Worm (Caenorhabditis elegans) whole organism, young adult: ENCODE measurements around the gene C08F11.1.
A peak's percentile ranks its signal among the peaks of the same experiment; 100 is the strongest.
"Not testable (repeated sequence)": the region's sequence is repeated elsewhere in the genome, so short reads cannot be mapped to it uniquely, and the experiment has no call there.

Experiments used
- F10E7.11 ChIP-seq: sonication (generic microtip); optimal IDR thresholded peaks from 2 replicates; lab custom pipeline; 2017; ENCODE audit warnings: mild to moderate bottlenecking, missing genetic modification characterization, moderate library complexity, missing compliant biosample characterization
- F22D6.2 ChIP-seq: sonication (generic microtip); optimal IDR thresholded peaks from 2 replicates; lab custom pipeline; 2016; ENCODE audit warnings: mild to moderate bottlenecking, missing genetic modification characterization, missing compliant biosample characterization
- F23B12.7 ChIP-seq: sonication (generic microtip); optimal IDR thresholded peaks from 2 replicates; lab custom pipeline; 2017; ENCODE audit warnings: missing genetic modification characterization, mild to moderate bottlenecking, missing compliant biosample characterization, antibody characterized with exemption, moderate library complexity; ENCODE audit not compliant: insufficient read depth
- F57A8.1 ChIP-seq: fragments of 200-800 bp; sonication (Bioruptor generic); optimal IDR thresholded peaks from 2 replicates; lab custom pipeline; 2018; ENCODE audit warnings: mild to moderate bottlenecking, missing genetic modification characterization, moderate library complexity, missing compliant biosample characterization
- Y67H2A.10 ChIP-seq: fragments of 200-800 bp; sonication (Bioruptor generic); conservative IDR thresholded peaks from 2 replicates; pipeline ENCODE4 v1.3.6; 2022; ENCODE audit warnings: missing genetic modification reagents, missing genetic modification characterization, missing compliant biosample characterization
- Y79H2A.3 ChIP-seq: fragments of 200-800 bp; sonication (Bioruptor generic); conservative IDR thresholded peaks from 2 replicates; pipeline ENCODE4 v1.3.6; 2022; ENCODE audit warnings: missing genetic modification reagents, missing genetic modification characterization, missing compliant biosample characterization
- athp-1 ChIP-seq: sonication (generic microtip); optimal IDR thresholded peaks from 2 replicates; lab custom pipeline; 2017; ENCODE audit warnings: mild to moderate bottlenecking, missing genetic modification characterization, missing compliant biosample characterization
- cebp-1 ChIP-seq, 2 experiments: fragments of 200-800 bp in 1 of 2; sonication (Bioruptor generic) in 1 of 2; sonication (generic microtip) in 1 of 2; IDR thresholded peaks in 1 of 2; optimal IDR thresholded peaks in 1 of 2; 2 replicates each; pipeline versions ENCODE4 v1.3.6 to Lab custom; 2017 to 2022; ENCODE audit warnings: missing compliant biosample characterization in 2 of 2, missing genetic modification characterization in 2 of 2, mild to moderate bottlenecking in 1 of 2, missing genetic modification reagents in 1 of 2, moderate library complexity in 1 of 2
- ceh-40 ChIP-seq: fragments of 200-800 bp; sonication (Bioruptor generic); IDR thresholded peaks from 2 replicates; pipeline ENCODE4 v1.3.6; 2022; ENCODE audit warnings: missing genetic modification characterization, missing compliant biosample characterization
- ceh-58 ChIP-seq: fragments of 200-800 bp; sonication (Bioruptor generic); IDR thresholded peaks from 2 replicates; pipeline ENCODE4 v1.3.6; 2022; ENCODE audit warnings: missing genetic modification characterization, missing compliant biosample characterization
- ceh-79 ChIP-seq: sonication (generic microtip); optimal IDR thresholded peaks from 2 replicates; lab custom pipeline; 2017; ENCODE audit warnings: mild to moderate bottlenecking, missing genetic modification characterization, missing compliant biosample characterization
- die-1 ChIP-seq: sonication (generic microtip); optimal IDR thresholded peaks from 2 replicates; lab custom pipeline; 2016; ENCODE audit warnings: missing genotype, mild to moderate bottlenecking, missing genetic modification characterization, missing compliant biosample characterization
- dpff-1 ChIP-seq: sonication (generic microtip); optimal IDR thresholded peaks from 2 replicates; lab custom pipeline; 2017; ENCODE audit warnings: mild to moderate bottlenecking, missing genetic modification characterization, missing compliant biosample characterization
- ekl-4 ChIP-seq: fragments of 200-800 bp; sonication (Bioruptor generic); IDR thresholded peaks from 2 replicates; pipeline ENCODE4 v1.3.6; 2022; ENCODE audit warnings: missing genetic modification reagents, missing genetic modification characterization, missing compliant biosample characterization
- hlh-12 ChIP-seq: sonication (generic microtip); optimal IDR thresholded peaks from 2 replicates; lab custom pipeline; 2016; ENCODE audit warnings: missing genetic modification characterization, missing compliant biosample characterization
- hlh-26 ChIP-seq: fragments of 200-800 bp; sonication (Bioruptor generic); conservative IDR thresholded peaks from 2 replicates; pipeline ENCODE4 v1.3.6; 2022; ENCODE audit warnings: missing genetic modification reagents, missing genetic modification characterization, missing compliant biosample characterization
- lag-1 ChIP-seq: fragments of 200-800 bp; sonication (Bioruptor generic); IDR thresholded peaks from 2 replicates; pipeline ENCODE4 v1.3.6; 2022; ENCODE audit warnings: missing genetic modification reagents, missing genetic modification characterization, missing compliant biosample characterization
- let-607 ChIP-seq, 2 experiments: fragments of 200-800 bp in 1 of 2; sonication (Bioruptor generic) in 1 of 2; sonication (generic microtip) in 1 of 2; optimal IDR thresholded peaks; 2 replicates each; lab custom pipeline; 2016 to 2018; ENCODE audit warnings: mild to moderate bottlenecking in 2 of 2, missing compliant biosample characterization in 2 of 2, missing genetic modification characterization in 2 of 2, moderate library complexity in 2 of 2, missing genotype in 1 of 2
- lin-26 ChIP-seq: fragments of 200-800 bp; sonication (Bioruptor generic); IDR thresholded peaks from 2 replicates; pipeline ENCODE4 v1.3.6; 2022; ENCODE audit warnings: missing genetic modification reagents, missing genetic modification characterization, missing compliant biosample characterization
- lin-35 ChIP-seq, 3 experiments: fragments of 150-350 bp in 2 of 3; sonication (generic microtip) in 1 of 3; optimal IDR thresholded peaks; 2 replicates each; lab custom pipeline; 2014 to 2018; ENCODE audit warnings: missing biosample characterization in 3 of 3, missing genetic modification characterization in 3 of 3, missing genetic modification reagents in 3 of 3
- madf-8 ChIP-seq: fragments of 200-800 bp; sonication (Bioruptor generic); conservative IDR thresholded peaks from 2 replicates; pipeline ENCODE4 v1.3.6; 2022; ENCODE audit warnings: missing genetic modification reagents, missing genetic modification characterization, missing compliant biosample characterization
- mcd-1 ChIP-seq: fragments of 200-800 bp; sonication (Bioruptor generic); IDR thresholded peaks from 2 replicates; pipeline ENCODE4 v1.3.6; 2022; ENCODE audit warnings: missing genetic modification reagents, missing genetic modification characterization, missing compliant biosample characterization
- mxl-1 ChIP-seq: sonication (generic microtip); optimal IDR thresholded peaks from 2 replicates; lab custom pipeline; 2016; ENCODE audit warnings: missing genetic modification characterization, missing compliant biosample characterization
- sdz-38 ChIP-seq: sonication (generic microtip); optimal IDR thresholded peaks from 2 replicates; lab custom pipeline; 2016; ENCODE audit warnings: missing genotype, missing genetic modification characterization, missing compliant biosample characterization
- snpc-1.3 ChIP-seq: sonication (generic microtip); optimal IDR thresholded peaks from 2 replicates; lab custom pipeline; 2017; ENCODE audit warnings: missing genetic modification characterization, mild to moderate bottlenecking, missing compliant biosample characterization, antibody characterized with exemption, moderate library complexity, missing genotype, missing genetic modification reagents; ENCODE audit not compliant: insufficient read depth
- snpc-4 ChIP-seq, 5 experiments: fragments of 150-350 bp in 1 of 5; sonication (generic microtip) in 4 of 5; optimal IDR thresholded peaks; 2 replicates each; lab custom pipeline; 2014 to 2018; ENCODE audit warnings: missing genetic modification characterization in 5 of 5, missing biosample characterization in 3 of 5, antibody characterized with exemption in 2 of 5, mild to moderate bottlenecking in 2 of 5, missing compliant biosample characterization in 2 of 5, missing genotype in 2 of 5, moderate library complexity in 2 of 5, missing genetic modification reagents in 1 of 5

C08F11.1 gene

ce11 chrIV:13623533-13623932, at the start of gene C08F11.1:
TSS of gene C08F11.1 (plus strand) at chrIV:13623833.
- TF ChIP-seq let-607 (tag; optimal IDR thresholded peaks at IDR 0.05; lab: Kevin White, UChicago) (no peak), ceh-40 (GFP tag; lab: Robert Waterston, UW) (no peak), F10E7.11 (tag; lab: Kevin White, UChicago) (no peak), F22D6.2 (tag; lab: Kevin White, UChicago) (no peak), snpc-4 (GFP tag; optimal IDR thresholded peaks at IDR 0.05; lab: Kevin White, UChicago) (no peak), snpc-4 (tag; optimal IDR thresholded peaks at IDR 0.05; lab: Kevin White, UChicago) (peak in 1 of 4 experiments; percentile 29), hlh-26 (GFP tag; lab: Robert Waterston, UW) (no peak)

ce11 chrIV:13574733-13575132, 48.9 kb upstream of the C08F11.1 start, which contains the start of gene srd-10:
TSS of gene srd-10 (plus strand) at chrIV:13575033.
- TF ChIP-seq ceh-79 (tag; lab: Kevin White, UChicago) (no peak), snpc-1.3 (no peak), Y79H2A.3 (GFP tag; lab: Robert Waterston, UW) (no peak), F57A8.1 (no peak), sdz-38 (tag; lab: Kevin White, UChicago) (no peak), die-1 (tag; lab: Kevin White, UChicago) (no peak), mxl-1 (tag; lab: Kevin White, UChicago) (no peak), mcd-1 (GFP tag; lab: Robert Waterston, UW) (no peak), ceh-58 (GFP tag; lab: Robert Waterston, UW) (no peak), cebp-1 (GFP tag; IDR thresholded peaks at IDR 0.05; lab: Robert Waterston, UW) (no peak), cebp-1 (tag; optimal IDR thresholded peaks at IDR 0.05; lab: Kevin White, UChicago) (no peak)
- TF ChIP-seq, all 124 proteins: peak for 0

DNA sequence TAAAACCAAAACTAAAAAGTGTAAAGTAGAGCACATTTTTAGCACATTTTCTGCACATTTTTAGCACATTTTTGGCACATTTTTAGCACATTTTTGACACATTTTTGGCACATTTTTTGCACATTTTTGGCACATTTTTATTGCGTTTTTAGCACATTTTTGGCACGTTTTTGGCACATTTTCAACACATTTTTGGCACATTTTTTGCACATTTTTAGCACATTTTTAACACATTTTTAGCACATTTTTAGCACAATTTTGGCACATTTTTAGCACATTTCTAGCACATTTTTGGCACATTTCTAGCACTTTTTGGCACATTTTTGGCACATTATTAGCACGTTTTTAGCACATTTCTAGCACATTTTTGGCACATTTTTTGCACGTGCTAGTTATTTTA, 48.0 kb upstream of the C08F11.1 start:
- TF ChIP-seq F23B12.7 (no peak), snpc-1.3 (no peak), die-1 (tag; lab: Kevin White, UChicago) (no peak), lin-26 (GFP tag; lab: Robert Waterston, UW) (no peak), mcd-1 (GFP tag; lab: Robert Waterston, UW) (no peak)

DNA sequence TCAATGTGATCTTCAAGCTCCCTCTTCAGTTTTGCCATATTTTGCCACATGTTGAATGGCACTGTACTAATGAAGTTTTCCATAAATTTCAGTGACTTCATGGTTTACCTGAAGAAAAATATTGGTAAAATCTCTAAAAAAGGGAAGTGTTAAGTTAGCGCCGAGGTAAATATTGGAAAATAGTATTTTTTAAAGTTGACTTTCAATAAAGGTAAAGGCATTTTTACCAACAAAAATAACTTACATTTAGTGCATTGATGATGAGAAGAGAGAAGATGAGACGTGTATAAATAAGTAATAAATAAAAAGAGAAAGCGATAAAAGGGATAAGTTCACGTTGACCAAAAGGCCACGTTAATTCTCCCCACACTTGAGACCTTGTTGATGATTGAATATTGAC, 45.5 kb upstream of the C08F11.1 start, which contains the start of gene Y45F10B.8:
Gene Y45F10B.8 (minus strand): TSS at position 101 of the 400 bp plus-strand sequence.
- not testable (repeated sequence) for TF ChIP-seq madf-8 (GFP tag; lab: Robert Waterston, UW); hlh-12 (tag; lab: Kevin White, UChicago); lin-35 (GFP tag; optimal IDR thresholded peaks at IDR 0.05; lab: Kevin White, UChicago)

ce11 chrIV:13578953-13579352, 44.7 kb upstream of the C08F11.1 start, which contains the start of gene sru-16:
TSS of gene sru-16 (plus strand) at chrIV:13579253.
- TF ChIP-seq lin-26, ekl-4, mcd-1 (GFP tag; lab: Robert Waterston, UW): not testable (repeated sequence)

DNA sequence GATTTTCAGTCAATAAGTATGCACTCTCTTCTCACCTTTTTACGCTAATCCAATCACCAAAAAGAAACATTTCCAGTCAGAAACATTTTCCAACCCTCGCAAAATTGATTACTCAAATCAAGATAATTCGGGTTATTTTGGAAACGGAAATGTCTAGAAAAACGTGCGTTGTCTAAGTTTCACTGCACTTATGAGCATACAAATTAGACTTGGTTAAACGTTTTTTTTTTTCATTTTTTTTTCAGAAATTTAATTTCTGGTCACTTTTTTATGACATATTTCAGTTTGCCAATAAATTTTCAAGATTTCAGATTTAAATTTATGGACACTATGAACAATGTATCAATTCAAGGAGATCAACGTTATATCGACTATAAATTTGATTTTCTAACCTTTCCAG, 40.7 kb upstream of the C08F11.1 start, which contains the start of gene sru-12:
Gene sru-12 (plus strand): TSS at position 301 of the 400 bp plus-strand sequence.
- no peak for TF ChIP-seq athp-1 (tag; lab: Kevin White, UChicago)
- no peak for TF ChIP-seq Y67H2A.10 (GFP tag; lab: Robert Waterston, UW)
- TF ChIP-seq dpff-1, result no peak
- TF ChIP-seq lag-1 (GFP tag; lab: Robert Waterston, UW), result no peak
